Worm (Caenorhabditis elegans) whole organism, L3 larva: ENCODE measurements around the gene srd-70.

Experiments
- R02D3.7 ChIP-seq: fragments of 150-350 bp; optimal IDR thresholded peaks from 2 replicates; lab custom pipeline; 2014; ENCODE audit warnings: missing biosample characterization, missing genetic modification characterization
- aly-2 ChIP-seq: fragments of 150-350 bp; optimal IDR thresholded peaks from 2 replicates; lab custom pipeline; 2014; ENCODE audit warnings: missing biosample characterization, missing genetic modification characterization
- ama-1 ChIP-seq: fragments of 150-350 bp; optimal IDR thresholded peaks from 2 replicates; lab custom pipeline; 2018
- ceh-16 ChIP-seq: sonication (generic microtip); optimal IDR thresholded peaks from 2 replicates; lab custom pipeline; 2017; ENCODE audit warnings: missing biosample characterization, missing genetic modification characterization
- ceh-28 ChIP-seq: fragments of 150-350 bp; optimal IDR thresholded peaks from 2 replicates; lab custom pipeline; 2014; ENCODE audit warnings: missing biosample characterization, missing genetic modification reagents, missing genetic modification characterization
- daf-12 ChIP-seq: fragments of 150-350 bp; optimal IDR thresholded peaks from 2 replicates; lab custom pipeline; 2014; ENCODE audit warnings: missing biosample characterization, missing genetic modification reagents, missing genetic modification characterization
- egl-27 ChIP-seq: sonication (generic microtip); optimal IDR thresholded peaks from 4 replicates; lab custom pipeline; 2017; ENCODE audit warnings: missing biosample characterization, missing genetic modification reagents, missing genetic modification characterization
- egl-5 ChIP-seq: fragments of 150-350 bp; optimal IDR thresholded peaks from 2 replicates; lab custom pipeline; 2017; ENCODE audit warnings: missing biosample characterization, missing genetic modification reagents, missing genetic modification characterization, inconsistent platforms
- elt-1 ChIP-seq: fragments of 150-350 bp; optimal IDR thresholded peaks from 2 replicates; lab custom pipeline; 2014; ENCODE audit warnings: missing biosample characterization, missing genetic modification characterization
- elt-2 ChIP-seq: sonication (generic microtip); optimal IDR thresholded peaks from 2 replicates; lab custom pipeline; 2016; ENCODE audit warnings: missing genetic modification reagents, mild to moderate bottlenecking, missing genetic modification characterization, missing compliant biosample characterization
- elt-3 ChIP-seq, 3 experiments: fragments of 150-350 bp in 1 of 3; sonication (generic microtip) in 2 of 3; optimal IDR thresholded peaks; 2 replicates in 2 of 3; 4 replicates in 1 of 3; lab custom pipeline; 2014 to 2017; ENCODE audit warnings: missing biosample characterization in 3 of 3, missing genetic modification characterization in 3 of 3
- eor-1 ChIP-seq, 2 experiments: fragments of 150-350 bp; optimal IDR thresholded peaks; 2 replicates each; lab custom pipeline; 2014 to 2018; ENCODE audit warnings: missing biosample characterization in 2 of 2, missing genetic modification characterization in 2 of 2
- fkh-2 ChIP-seq: fragments of 150-350 bp; optimal IDR thresholded peaks from 2 replicates; lab custom pipeline; 2014; ENCODE audit warnings: missing biosample characterization, missing genetic modification reagents, missing genetic modification characterization
- fos-1 ChIP-seq: fragments of 150-350 bp; optimal IDR thresholded peaks from 2 replicates; lab custom pipeline; 2014; ENCODE audit warnings: missing biosample characterization, missing genetic modification characterization
- hmg-11 ChIP-seq: sonication (generic microtip); optimal IDR thresholded peaks from 2 replicates; lab custom pipeline; 2016; ENCODE audit warnings: missing genetic modification characterization, missing compliant biosample characterization
- jun-1 ChIP-seq: fragments of 150-350 bp; optimal IDR thresholded peaks from 2 replicates; lab custom pipeline; 2014; ENCODE audit warnings: missing biosample characterization, missing genetic modification reagents, missing genetic modification characterization
- lin-15B ChIP-seq: fragments of 150-350 bp; optimal IDR thresholded peaks from 2 replicates; lab custom pipeline; 2014; ENCODE audit warnings: missing biosample characterization, missing genetic modification characterization
- lin-39 ChIP-seq: fragments of 150-350 bp; optimal IDR thresholded peaks from 2 replicates; lab custom pipeline; 2018; ENCODE audit warnings: missing biosample characterization, missing genetic modification reagents, missing genetic modification characterization
- lsy-12 ChIP-seq: sonication (generic microtip); optimal IDR thresholded peaks from 2 replicates; lab custom pipeline; 2016; ENCODE audit warnings: mild to moderate bottlenecking, missing genetic modification characterization, missing compliant biosample characterization
- mdl-1 ChIP-seq: fragments of 150-350 bp; optimal IDR thresholded peaks from 2 replicates; lab custom pipeline; 2014; ENCODE audit warnings: missing biosample characterization, missing genetic modification characterization
- mml-1 ChIP-seq: fragments of 150-350 bp; sonication (generic microtip); optimal IDR thresholded peaks from 3 replicates; lab custom pipeline; 2014; ENCODE audit warnings: missing biosample characterization, missing genetic modification characterization
- nfya-1 ChIP-seq: sonication (generic microtip); optimal IDR thresholded peaks from 2 replicates; lab custom pipeline; 2017; ENCODE audit warnings: missing genetic modification characterization, mild to moderate bottlenecking, missing compliant biosample characterization, antibody characterized with exemption, moderate library complexity; ENCODE audit not compliant: insufficient read depth
- nhr-11 ChIP-seq: fragments of 150-350 bp; optimal IDR thresholded peaks from 2 replicates; lab custom pipeline; 2014; ENCODE audit warnings: missing biosample characterization, missing genetic modification characterization
- nhr-12 ChIP-seq: fragments of 150-350 bp; optimal IDR thresholded peaks from 2 replicates; lab custom pipeline; 2014; ENCODE audit warnings: missing biosample characterization, missing genetic modification characterization
- nhr-23 ChIP-seq: fragments of 150-350 bp; optimal IDR thresholded peaks from 2 replicates; lab custom pipeline; 2014; ENCODE audit warnings: missing biosample characterization, missing genetic modification reagents, missing genetic modification characterization
- nhr-237 ChIP-seq: fragments of 150-350 bp; optimal IDR thresholded peaks from 2 replicates; lab custom pipeline; 2014; ENCODE audit warnings: missing biosample characterization, missing genetic modification characterization
- nhr-25 ChIP-seq: sonication (generic microtip); optimal IDR thresholded peaks from 2 replicates; lab custom pipeline; 2017; ENCODE audit warnings: missing biosample characterization, missing genetic modification characterization
- nhr-43 ChIP-seq: sonication (generic microtip); optimal IDR thresholded peaks from 2 replicates; lab custom pipeline; 2016; ENCODE audit warnings: mild to moderate bottlenecking, missing genetic modification characterization, missing compliant biosample characterization; ENCODE audit not compliant: poor library complexity, severe bottlenecking
- nhr-76 ChIP-seq: fragments of 150-350 bp; sonication (generic microtip); optimal IDR thresholded peaks from 5 replicates; lab custom pipeline; 2014; ENCODE audit warnings: missing biosample characterization, missing genetic modification characterization
- pha-4 ChIP-seq: fragments of 150-350 bp; optimal IDR thresholded peaks from 2 replicates; lab custom pipeline; 2014; ENCODE audit warnings: missing biosample characterization, missing genetic modification reagents, missing genetic modification characterization
- pqm-1 ChIP-seq: fragments of 150-350 bp; optimal IDR thresholded peaks from 2 replicates; lab custom pipeline; 2017; ENCODE audit warnings: missing biosample characterization, missing genetic modification characterization, inconsistent platforms
- sea-2 ChIP-seq: fragments of 150-350 bp; sonication (generic microtip); optimal IDR thresholded peaks from 4 replicates; lab custom pipeline; 2014; ENCODE audit warnings: missing biosample characterization, missing genetic modification reagents, missing genetic modification characterization
- skn-1 ChIP-seq: fragments of 150-350 bp; optimal IDR thresholded peaks from 2 replicates; lab custom pipeline; 2014; ENCODE audit warnings: missing biosample characterization, missing genetic modification characterization
- unc-62 ChIP-seq: fragments of 150-350 bp; sonication (generic microtip); optimal IDR thresholded peaks from 4 replicates; lab custom pipeline; 2014; ENCODE audit warnings: missing biosample characterization, missing genetic modification reagents, missing genetic modification characterization
- zag-1 ChIP-seq: fragments of 150-350 bp; optimal IDR thresholded peaks from 2 replicates; lab custom pipeline; 2014; ENCODE audit warnings: missing biosample characterization, missing genetic modification characterization
- ztf-4 ChIP-seq: fragments of 150-350 bp; optimal IDR thresholded peaks from 2 replicates; lab custom pipeline; 2014; ENCODE audit warnings: missing biosample characterization, missing genetic modification characterization

Gene srd-70

DNA sequence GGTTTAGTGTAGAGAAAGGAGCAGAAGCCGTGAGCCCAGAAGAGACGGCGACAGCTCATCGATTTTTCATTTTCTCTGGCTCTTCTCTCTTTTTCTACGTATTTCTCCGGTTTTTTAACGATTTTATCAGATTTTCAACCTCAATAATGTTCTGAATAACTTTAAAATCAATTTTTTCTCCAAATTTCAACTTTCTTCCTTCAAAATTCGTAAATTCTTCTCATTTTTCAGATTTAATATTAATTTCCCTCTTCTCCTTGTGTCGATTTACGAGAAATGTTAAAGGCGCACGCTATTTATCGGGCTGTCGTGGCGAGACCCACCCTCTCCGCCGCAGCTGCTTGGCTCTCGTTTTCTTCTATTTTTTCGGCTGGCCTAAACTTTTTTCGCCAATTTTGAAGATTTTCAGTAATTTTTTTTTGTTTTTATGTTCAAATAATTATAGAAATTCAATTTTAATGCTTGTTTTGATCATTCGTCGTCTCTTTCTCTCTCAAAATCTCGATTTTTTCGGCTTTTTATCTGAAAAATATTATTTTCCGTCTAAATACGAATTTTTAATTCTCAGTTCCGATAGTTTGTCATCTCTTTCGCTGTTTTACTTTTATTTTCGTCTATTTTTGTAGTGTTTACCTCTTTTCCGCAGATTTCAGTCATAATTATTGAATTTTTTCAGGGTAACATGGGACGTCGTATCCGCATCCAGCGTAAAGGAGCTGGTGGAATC is 25.3 kb downstream of the srd-70 start, which contains the start of the genes calf-1 and rpl-2:
TSS of gene calf-1 (minus strand) at position 77 of the 727 bp plus-strand sequence.
TSS of gene rpl-2 (plus strand) at position 677 of the 727 bp plus-strand sequence.
- no peak for TF ChIP-seq sea-2 (GFP tag; lab: Kevin White, UChicago)
- no peak for TF ChIP-seq ceh-16
- TF ChIP-seq elt-2 = peak; percentile 27
- peak; percentile 64 for TF ChIP-seq nhr-23 (tag; lab: Kevin White, UChicago)
- TF ChIP-seq R02D3.7 = peak; percentile 93
- peak; percentile 44 for TF ChIP-seq nhr-25 (tag; lab: Kevin White, UChicago)
- TF ChIP-seq ztf-4 = no peak
- TF ChIP-seq pha-4 (tag; lab: Kevin White, UChicago) = peak; percentile 81
- no peak for TF ChIP-seq mdl-1 (tag; lab: Kevin White, UChicago)
- TF ChIP-seq jun-1 (tag; lab: Kevin White, UChicago) = no peak
- TF ChIP-seq nhr-43 (tag; lab: Kevin White, UChicago) = peak; percentile 44
- no peak for TF ChIP-seq aly-2 (tag; lab: Kevin White, UChicago)
- TF ChIP-seq lin-15B (tag; lab: Kevin White, UChicago) = peak; percentile 69
- peak; percentile 46 for TF ChIP-seq ceh-28 (tag; lab: Kevin White, UChicago)
- peak; percentile 18 for TF ChIP-seq ama-1 (lab: Kevin White, UChicago)
- TF ChIP-seq lin-39 (tag; lab: Kevin White, UChicago) = peak; percentile 57
- no peak for TF ChIP-seq egl-5
- peak; percentile 12 for TF ChIP-seq hmg-11
- no peak for TF ChIP-seq elt-1
- peak; percentile 79 for TF ChIP-seq nfya-1
- TF ChIP-seq nhr-11 (tag; lab: Kevin White, UChicago) = peak; percentile 18
- no peak for TF ChIP-seq fos-1
- TF ChIP-seq unc-62 (GFP tag; lab: Kevin White, UChicago) = no peak

DNA sequence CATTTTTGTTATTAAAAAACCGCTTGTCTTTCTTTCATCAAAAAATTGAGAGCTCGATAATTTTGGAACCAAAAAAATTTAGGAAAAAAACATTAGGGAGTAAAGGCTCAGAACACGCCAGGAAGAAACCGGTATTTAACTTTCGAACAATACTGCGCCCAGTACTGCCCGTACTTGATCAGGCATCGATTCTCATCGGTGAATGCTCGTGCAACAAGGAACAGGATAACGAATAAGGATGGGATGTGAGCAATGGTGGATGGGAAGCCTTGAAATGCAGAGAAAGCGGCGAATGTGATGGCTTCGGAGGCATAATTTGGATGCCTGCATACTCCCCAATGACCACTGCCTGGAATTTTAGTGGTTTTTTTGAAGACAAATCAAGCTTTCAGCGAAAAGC is 26.9 kb downstream of the srd-70 start:
- TF ChIP-seq fkh-2 = no peak

DNA sequence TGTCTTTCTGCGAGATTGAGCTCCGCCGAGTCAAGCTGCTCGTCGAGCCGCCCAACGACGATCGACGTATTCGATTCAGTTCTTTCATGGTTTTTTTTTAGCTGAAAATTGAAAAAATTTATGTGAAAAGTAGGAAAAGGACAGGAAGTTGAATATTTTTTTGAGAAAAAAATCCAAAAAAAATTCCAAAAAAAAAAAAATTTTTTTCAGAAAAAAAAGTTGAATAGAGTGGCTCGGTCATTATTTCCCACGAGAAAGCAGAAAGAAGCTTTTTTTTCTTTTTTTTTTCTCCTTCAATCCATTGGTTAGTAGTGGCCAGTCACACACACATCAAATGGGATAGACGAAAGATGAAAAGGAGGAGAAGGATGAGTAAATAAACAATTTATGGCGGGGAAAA is 31.4 kb downstream of the srd-70 start, which contains the start of gene dhcr-7:
TSS of gene dhcr-7 (minus strand) at position 101 of the 400 bp plus-strand sequence.
- TF ChIP-seq fkh-2 (no peak), skn-1 (tag; lab: Kevin White, UChicago) (no peak), jun-1 (tag; lab: Kevin White, UChicago) (no peak), egl-27 (no peak), daf-12 (tag; lab: Kevin White, UChicago) (no peak), elt-3 (tag; optimal IDR thresholded peaks at IDR 0.05; lab: Kevin White, UChicago) (no peak), mdl-1 (tag; lab: Kevin White, UChicago) (no peak), nhr-11 (tag; lab: Kevin White, UChicago) (no peak), nhr-43 (tag; lab: Kevin White, UChicago) (no peak), nhr-12 (no peak), ceh-16 (no peak), eor-1 (tag; optimal IDR thresholded peaks at IDR 0.05; lab: Kevin White, UChicago) (no peak), pqm-1 (tag; lab: Kevin White, UChicago) (no peak), hmg-11 (no peak), mml-1 (tag; lab: Kevin White, UChicago) (no peak)

DNA sequence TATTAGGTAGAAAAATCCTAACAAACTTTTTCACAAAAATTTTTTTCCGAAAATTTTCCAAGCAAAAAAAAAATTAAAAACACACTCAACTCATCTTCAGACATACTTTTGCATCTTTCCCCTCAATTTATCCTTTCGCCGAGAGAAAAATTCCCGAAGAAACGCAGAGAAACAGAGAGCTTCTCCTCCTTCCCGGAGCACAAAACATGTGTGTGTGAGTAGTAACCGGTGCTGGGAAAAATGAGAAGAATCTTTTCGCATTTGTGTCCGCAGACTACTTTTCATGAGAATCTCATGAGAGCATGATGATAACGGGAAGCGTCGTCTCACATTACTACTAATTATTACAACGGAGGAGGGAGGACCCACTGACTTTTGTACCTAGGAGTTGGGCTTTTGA is 32.6 kb downstream of the srd-70 start:
- no peak for TF ChIP-seq nhr-237 (tag; lab: Kevin White, UChicago)
- peak; percentile 16 for TF ChIP-seq nfya-1

DNA sequence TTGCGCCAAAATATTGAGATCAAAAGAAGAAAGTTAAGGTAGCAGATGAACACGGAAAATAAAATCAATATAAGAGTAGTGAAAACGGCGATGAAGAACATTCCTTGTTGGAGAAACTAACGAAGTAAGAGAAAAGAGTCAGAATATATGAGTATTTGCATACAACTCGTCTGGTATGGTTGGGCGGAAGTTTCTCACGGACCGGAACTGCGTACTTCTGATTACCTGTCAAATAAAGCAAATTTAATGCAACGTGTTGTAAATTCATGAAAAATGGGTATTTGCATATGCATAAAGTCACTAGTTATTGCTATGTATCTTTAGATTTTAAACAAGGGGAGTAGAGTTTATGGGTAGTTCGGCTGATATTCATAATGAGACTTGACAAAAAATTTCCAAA is 35.2 kb downstream of the srd-70 start, which contains the start of gene srbc-78:
TSS of gene srbc-78 (minus strand) at position 101 of the 400 bp plus-strand sequence.
- TF ChIP-seq nhr-11 (tag; lab: Kevin White, UChicago) (no peak), nhr-23 (tag; lab: Kevin White, UChicago) (no peak), elt-3 (tag; optimal IDR thresholded peaks at IDR 0.05; lab: Kevin White, UChicago) (no peak), lsy-12 (tag; lab: Kevin White, UChicago) (no peak), nfya-1 (no peak), nhr-76 (tag; lab: Kevin White, UChicago) (no peak), sea-2 (GFP tag; lab: Kevin White, UChicago) (no peak), zag-1 (tag; lab: Kevin White, UChicago) (no peak), unc-62 (GFP tag; lab: Kevin White, UChicago) (no peak)
